Worm (Caenorhabditis elegans) whole organism, late embryonic: ENCODE results near the gene M04B2.6.

Experiments
- ceh-19 ChIP-seq: fragments of 200-800 bp; sonication (Bioruptor generic); optimal IDR thresholded peaks from 2 replicates; lab custom pipeline; 2018; ENCODE audit warnings: mild to moderate bottlenecking, missing genetic modification characterization, missing compliant biosample characterization
- ceh-22 ChIP-seq: sonication (generic microtip); optimal IDR thresholded peaks from 2 replicates; lab custom pipeline; 2017; ENCODE audit warnings: missing biosample characterization, missing genetic modification characterization
- eyg-1 ChIP-seq: sonication (generic microtip); optimal IDR thresholded peaks from 2 replicates; lab custom pipeline; 2016; ENCODE audit warnings: missing genotype, missing genetic modification characterization, missing compliant biosample characterization
- nhr-11 ChIP-seq: fragments of 150-350 bp; optimal IDR thresholded peaks from 2 replicates; lab custom pipeline; 2014; ENCODE audit warnings: missing biosample characterization, missing genetic modification characterization
- unc-55 ChIP-seq: sonication (generic microtip); optimal IDR thresholded peaks from 2 replicates; lab custom pipeline; 2017; ENCODE audit warnings: missing biosample characterization, missing genetic modification reagents, missing genetic modification characterization
- ztf-16 ChIP-seq: sonication (generic microtip); optimal IDR thresholded peaks from 2 replicates; lab custom pipeline; 2017; ENCODE audit warnings: missing genetic modification characterization, missing compliant biosample characterization

DNA sequence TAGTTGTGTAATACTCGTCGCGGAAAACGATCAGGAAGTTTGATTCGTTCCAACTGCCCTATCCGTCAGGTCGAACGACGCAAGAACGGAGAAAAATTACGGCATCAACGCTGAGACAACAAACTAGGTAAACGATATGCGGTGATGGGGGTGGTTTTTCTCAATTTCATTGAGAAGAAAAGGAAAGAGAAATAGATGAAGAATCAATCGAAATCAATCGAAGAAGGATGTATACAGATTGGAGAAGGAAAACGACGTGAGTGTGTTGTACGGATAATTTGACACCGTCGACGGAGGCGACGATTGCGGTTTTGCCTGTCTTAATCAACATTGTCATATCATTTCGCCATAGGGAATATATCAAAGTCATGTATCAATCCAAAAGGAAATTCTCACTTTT, 16.7 kb downstream of the M04B2.6 start:
- TF ChIP-seq ceh-22 (tag; lab: Kevin White, UChicago) (no peak), ztf-16 (no peak), ceh-19 (GFP tag; lab: Kevin White, UChicago) (no peak), unc-55 (GFP tag; lab: Kevin White, UChicago) (no peak), eyg-1 (no peak), nhr-11 (no peak)
